Fruit fly (Drosophila melanogaster) whole organism, wandering third instar larva: ENCODE data around the gene CG5435.

ENCODE experiments used
- CG32264 ChIP-seq: fragments of 200-800 bp; sonication (Bioruptor generic); optimal IDR thresholded peaks from 2 replicates; lab custom pipeline; 2016; ENCODE audit warnings: missing biosample characterization, missing genetic modification characterization
- CG9705 ChIP-seq: fragments of 200-800 bp; sonication (Bioruptor generic); optimal IDR thresholded peaks from 2 replicates; lab custom pipeline; 2018; ENCODE audit warnings: missing biosample characterization, mild to moderate bottlenecking, missing genetic modification characterization
- Dfd ChIP-seq: fragments of >200 bp; optimal IDR thresholded peaks from 2 replicates; lab custom pipeline; 2017; ENCODE audit warnings: missing biosample characterization, missing genetic modification characterization
- GATAd ChIP-seq: sonication (Bioruptor generic); optimal IDR thresholded peaks from 2 replicates; lab custom pipeline; 2016; ENCODE audit warnings: missing biosample characterization, missing genetic modification characterization
- Hnf4 ChIP-seq: fragments of 200-800 bp; sonication (Bioruptor generic); optimal IDR thresholded peaks from 2 replicates; lab custom pipeline; 2016; ENCODE audit warnings: missing biosample characterization, mild to moderate bottlenecking, missing genetic modification characterization
- Hr78 ChIP-seq: fragments of >200 bp; optimal IDR thresholded peaks from 2 replicates; lab custom pipeline; 2017; ENCODE audit warnings: missing biosample characterization, missing genetic modification characterization
- Hr83 ChIP-seq: fragments of 200-300 bp; sonication (Bioruptor generic); optimal IDR thresholded peaks from 2 replicates; lab custom pipeline; 2016; ENCODE audit warnings: missing biosample characterization, mild to moderate bottlenecking, missing genetic modification characterization, moderate library complexity; ENCODE audit not compliant: poor library complexity, severe bottlenecking
- Jra ChIP-seq: sonication (Bioruptor generic); optimal IDR thresholded peaks from 2 replicates; lab custom pipeline; 2016; ENCODE audit warnings: missing biosample characterization, missing genetic modification characterization
- Mio ChIP-seq: sonication (Bioruptor generic); optimal IDR thresholded peaks from 2 replicates; lab custom pipeline; 2016; ENCODE audit warnings: missing biosample characterization, missing genetic modification characterization
- N ChIP-seq: fragments of >200 bp; optimal IDR thresholded peaks from 2 replicates; lab custom pipeline; 2018; ENCODE audit warnings: missing biosample characterization, missing external identifiers, missing genetic modification characterization
- OdsH ChIP-seq: fragments of 200-800 bp; sonication (Bioruptor generic); optimal IDR thresholded peaks from 2 replicates; lab custom pipeline; 2016; ENCODE audit warnings: missing biosample characterization, mild to moderate bottlenecking, missing genetic modification characterization
- Rel ChIP-seq, 2 experiments: fragments of 200-800 bp; sonication (Bioruptor generic) in 1 of 2; optimal IDR thresholded peaks; 2 replicates in 1 of 2; 3 replicates in 1 of 2; lab custom pipeline; 2016 to 2019; ENCODE audit warnings: mild to moderate bottlenecking in 2 of 2, missing biosample characterization in 2 of 2, missing genetic modification characterization in 2 of 2, moderate library complexity in 1 of 2
- Vsx2 ChIP-seq: fragments of 200-300, 225-300 bp; sonication (Bioruptor generic); optimal IDR thresholded peaks from 2 replicates; lab custom pipeline; 2018; ENCODE audit warnings: missing biosample characterization, missing genetic modification characterization; ENCODE audit not compliant: partially characterized antibody
- br ChIP-seq: fragments of 200-800 bp; sonication (Bioruptor generic); optimal IDR thresholded peaks from 2 replicates; lab custom pipeline; 2016; ENCODE audit warnings: missing biosample characterization, missing genetic modification characterization
- dmrt93B ChIP-seq: fragments of 200-800 bp; sonication (Bioruptor generic); optimal IDR thresholded peaks from 2 replicates; lab custom pipeline; 2018; ENCODE audit warnings: missing biosample characterization, mild to moderate bottlenecking, missing genetic modification characterization
- ey ChIP-seq: fragments of 200-800 bp; sonication (Bioruptor generic); optimal IDR thresholded peaks from 2 replicates; lab custom pipeline; 2016; ENCODE audit warnings: missing biosample characterization, missing genetic modification characterization
- foxo ChIP-seq, 2 experiments: fragments of 200-800 bp; sonication (Bioruptor generic); optimal IDR thresholded peaks; 2 replicates in 1 of 2; 3 replicates in 1 of 2; lab custom pipeline; 2016 to 2017; ENCODE audit warnings: missing biosample characterization in 2 of 2, missing genetic modification characterization in 2 of 2
- h ChIP-seq: fragments of 200-800 bp; sonication (Bioruptor generic); optimal IDR thresholded peaks from 3 replicates; lab custom pipeline; 2016; ENCODE audit warnings: missing biosample characterization, mild to moderate bottlenecking, missing genetic modification characterization
- pan ChIP-seq: fragments of >200 bp; optimal IDR thresholded peaks from 2 replicates; lab custom pipeline; 2017
- psq ChIP-seq: fragments of 200-800 bp; sonication (Bioruptor generic); optimal IDR thresholded peaks from 3 replicates; lab custom pipeline; 2017; ENCODE audit warnings: missing biosample characterization, mild to moderate bottlenecking, missing genetic modification characterization, moderate library complexity
- rgr ChIP-seq: fragments of 200-800 bp; sonication (Bioruptor generic); optimal IDR thresholded peaks from 3 replicates; lab custom pipeline; 2016; ENCODE audit warnings: missing biosample characterization, mild to moderate bottlenecking, missing genetic modification characterization
- sage ChIP-seq: fragments of 200-800 bp; sonication (Bioruptor generic); optimal IDR thresholded peaks from 2 replicates; lab custom pipeline; 2016; ENCODE audit warnings: missing biosample characterization, mild to moderate bottlenecking, missing genetic modification characterization
- sv ChIP-seq: fragments of 200-800 bp; sonication (Bioruptor generic); optimal IDR thresholded peaks from 3 replicates; lab custom pipeline; 2016; ENCODE audit warnings: missing biosample characterization, missing genetic modification characterization
- tai ChIP-seq: sonication (Bioruptor generic); optimal IDR thresholded peaks from 2 replicates; lab custom pipeline; 2016; ENCODE audit warnings: missing biosample characterization, missing genetic modification characterization
- usp ChIP-seq: fragments of >200 bp; optimal IDR thresholded peaks from 2 replicates; lab custom pipeline; 2017; ENCODE audit warnings: missing biosample characterization, missing genetic modification characterization
- woc ChIP-seq: sonication (Bioruptor generic); optimal IDR thresholded peaks from 2 replicates; lab custom pipeline; 2016; ENCODE audit warnings: missing biosample characterization, mild to moderate bottlenecking, missing genetic modification characterization

CG5435 gene

DNA sequence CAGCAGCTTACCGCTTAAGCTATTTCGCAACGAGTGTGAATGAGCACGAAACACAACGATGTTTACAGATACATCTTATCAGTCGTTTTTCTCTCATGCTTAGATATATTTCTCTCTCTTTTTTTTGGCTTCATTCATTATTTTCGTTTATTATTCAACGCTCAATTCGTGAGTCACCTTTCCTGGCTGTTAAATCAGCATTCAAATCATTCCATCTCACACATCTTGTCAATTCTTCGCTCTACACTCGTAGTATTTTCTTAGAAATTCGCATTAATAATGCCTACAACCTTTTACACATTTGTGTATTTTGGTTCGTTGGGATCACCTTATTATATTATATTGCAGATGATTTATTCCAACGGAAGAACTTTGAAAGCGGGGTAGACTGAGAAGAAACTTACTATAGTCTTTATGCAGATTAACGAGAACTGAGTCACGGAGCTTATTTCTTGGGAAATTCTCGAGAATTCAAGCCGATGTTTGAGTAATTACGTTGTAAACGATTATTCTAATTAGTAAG lies 26.1 kb downstream of the CG5435 start:
- TF ChIP-seq CG32264 (GFP tag; lab: Kevin White, UChicago) (no peak), CG9705 (GFP tag; lab: Kevin White, UChicago) (no peak), ey (no peak), pan (no peak), Jra (GFP tag; lab: Kevin White, UChicago) (no peak), usp (GFP tag; lab: Kevin White, UChicago) (no peak)

DNA sequence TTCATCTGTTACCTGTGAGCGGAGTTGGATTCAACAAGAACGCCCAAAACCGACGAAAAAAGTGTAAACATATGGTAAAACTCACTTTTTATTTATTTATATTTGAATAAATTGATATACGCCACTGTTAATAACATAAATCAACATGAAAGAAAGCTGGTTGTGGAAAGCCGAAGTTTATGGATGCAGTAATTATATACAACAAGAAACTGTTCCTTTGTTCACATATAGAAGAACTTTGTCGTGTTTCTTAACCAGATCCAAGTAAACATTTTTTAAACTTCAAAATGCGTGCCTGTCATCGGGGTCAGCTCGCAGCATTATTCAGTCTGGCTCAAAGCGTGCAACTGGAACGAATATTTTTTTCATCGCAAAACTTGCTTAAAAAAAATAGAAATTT lies 32.7 kb downstream of the CG5435 start, which contains the start of gene Pkd2:
Pkd2 (plus strand) TSS at position 301 of the 400 bp plus-strand sequence.
- TF ChIP-seq Dfd (GFP tag; lab: Kevin White, UChicago) (no peak), h (GFP tag; lab: Kevin White, UChicago) (no peak), Vsx2 (no peak), Hr83 (GFP tag; lab: Kevin White, UChicago) (no peak), psq (no peak), sage (no peak), CG32264 (GFP tag; lab: Kevin White, UChicago) (no peak), GATAd (GFP tag; lab: Kevin White, UChicago) (no peak), OdsH (GFP tag; lab: Kevin White, UChicago) (no peak), Mio (GFP tag; lab: Kevin White, UChicago) (no peak), Hr78 (GFP tag; lab: Kevin White, UChicago) (no peak), foxo (GFP tag; optimal IDR thresholded peaks at IDR 0.05; lab: Kevin White, UChicago) (no peak), CG9705 (GFP tag; lab: Kevin White, UChicago) (no peak), sv (GFP tag; lab: Kevin White, UChicago) (no peak), woc (GFP tag; lab: Kevin White, UChicago) (no peak), br (no peak), pan (no peak), Hnf4 (GFP tag; lab: Kevin White, UChicago) (no peak), tai (no peak), dmrt93B (no peak)

DNA sequence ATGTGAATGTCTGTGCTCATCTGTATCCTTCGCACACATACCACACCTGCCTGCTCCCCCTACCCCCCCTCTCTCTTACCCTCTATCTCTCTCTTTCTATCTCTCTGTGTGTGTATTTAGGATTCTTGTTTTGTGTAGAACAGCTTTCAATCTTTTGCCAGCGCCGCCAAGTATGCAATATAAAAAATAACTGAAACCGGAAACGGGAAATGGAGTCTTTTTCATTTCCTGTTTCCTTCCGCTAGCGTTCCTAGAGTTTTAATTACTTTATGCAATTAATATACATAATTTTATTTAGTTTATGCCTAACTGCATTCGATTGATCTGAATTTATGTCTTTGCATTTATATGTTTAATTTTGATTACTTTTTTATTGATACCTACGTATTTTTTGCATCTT lies 38.3 kb downstream of the CG5435 start:
- TF ChIP-seq N (no peak), Vsx2 (no peak), CG32264 (GFP tag; lab: Kevin White, UChicago) (no peak), rgr (GFP tag; lab: Kevin White, UChicago) (no peak), Rel (GFP tag; optimal IDR thresholded peaks at IDR 0.05; lab: Kevin White, UChicago) (no peak), Rel (tag; optimal IDR thresholded peaks at IDR 0.05; lab: Kevin White, UChicago) (no peak), foxo (GFP tag; optimal IDR thresholded peaks at IDR 0.05; lab: Kevin White, UChicago) (no peak), ey (no peak), pan (no peak), Mio (GFP tag; lab: Kevin White, UChicago) (no peak)
